Fruit fly (Drosophila melanogaster) S2 (cell line): Measurements from ENCODE around the gene dgt4.

Experiments
- CG8478 ChIP-seq: fragments of >200 bp; optimal IDR thresholded peaks from 2 replicates; lab custom pipeline; 2018
- CTCF ChIP-seq, 2 experiments: fragments of >200 bp; optimal IDR thresholded peaks; 2 replicates each; lab custom pipeline; 2018

Gene dgt4

dm6 chrX:4113698-4114216 lies at the start of gene dgt4, which contains the start of gene Nsun2:
TSS of gene dgt4 (plus strand) at chrX:4113701.
TSS of gene Nsun2 (minus strand) at chrX:4113734.
- TF ChIP-seq CTCF (optimal IDR thresholded peaks at IDR 0.05; lab: Kevin White, UChicago) = no peak
- no peak for TF ChIP-seq CG8478 (lab: Kevin White, UChicago)

dm6 chrX:4075430-4075829 lies 38.1 kb upstream of the dgt4 start, which contains the start of gene CG43689:
TSS of gene CG43689 (plus strand) at chrX:4075743.
- no peak for TF ChIP-seq CG8478 (lab: Kevin White, UChicago)
- no peak for TF ChIP-seq CTCF (optimal IDR thresholded peaks at IDR 0.05; lab: Kevin White, UChicago)

- TF ChIP-seq CTCF (optimal IDR thresholded peaks at IDR 0.05; lab: Kevin White, UChicago) = no peak
- no peak for TF ChIP-seq CG8478 (lab: Kevin White, UChicago)
Measured at dm6 chrX:4089012-4089649, 24.4 kb upstream of the dgt4 start.

- TF ChIP-seq CTCF (optimal IDR thresholded peaks at IDR 0.05; lab: Kevin White, UChicago) (no peak), CG8478 (lab: Kevin White, UChicago) (no peak)
Measured at dm6 chrX:4100824-4101368, 12.6 kb upstream of the dgt4 start, which contains the start of the genes Cmtr1 and CG15375. TSS of gene Cmtr1 (minus strand) at chrX:4101031. TSS of gene CG15375 (plus strand) at chrX:4101318.

DNA sequence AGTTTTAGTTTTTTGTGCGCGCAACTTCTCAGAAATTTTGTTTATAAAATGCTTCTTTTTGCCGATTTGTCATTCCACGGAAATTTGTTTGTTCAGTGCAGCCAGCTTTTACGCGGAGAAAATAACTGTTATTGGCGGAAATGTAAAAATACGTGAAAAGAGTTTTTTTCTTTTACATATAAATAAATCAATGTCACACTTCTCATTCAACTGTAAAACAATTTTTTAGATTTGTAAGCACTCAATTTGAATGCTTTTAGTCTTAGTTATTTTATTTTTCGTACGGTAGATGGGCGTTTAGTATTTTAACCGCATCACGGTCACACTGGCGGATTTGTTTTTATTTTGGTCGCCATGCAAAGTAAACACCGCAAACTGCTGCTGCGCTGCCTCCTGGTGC lies 9.4 kb upstream of the dgt4 start, which contains the start of the genes Xpac and brn:
Gene Xpac (minus strand): TSS at position 66 of the 400 bp plus-strand sequence.
Gene brn (plus strand): TSS at position 211 of the 400 bp plus-strand sequence.
- TF ChIP-seq CTCF (optimal IDR thresholded peaks at IDR 0.05; lab: Kevin White, UChicago) (no peak), CG8478 (lab: Kevin White, UChicago) (no peak)

- TF ChIP-seq CTCF (optimal IDR thresholded peaks at IDR 0.05; lab: Kevin White, UChicago) (peak; percentile 75 to 79), CG8478 (lab: Kevin White, UChicago) (no peak)
Measured at dm6 chrX:4105830-4106233, 7.7 kb upstream of the dgt4 start, which contains the start of gene cib. TSS of gene cib (plus strand) at chrX:4106113.

DNA sequence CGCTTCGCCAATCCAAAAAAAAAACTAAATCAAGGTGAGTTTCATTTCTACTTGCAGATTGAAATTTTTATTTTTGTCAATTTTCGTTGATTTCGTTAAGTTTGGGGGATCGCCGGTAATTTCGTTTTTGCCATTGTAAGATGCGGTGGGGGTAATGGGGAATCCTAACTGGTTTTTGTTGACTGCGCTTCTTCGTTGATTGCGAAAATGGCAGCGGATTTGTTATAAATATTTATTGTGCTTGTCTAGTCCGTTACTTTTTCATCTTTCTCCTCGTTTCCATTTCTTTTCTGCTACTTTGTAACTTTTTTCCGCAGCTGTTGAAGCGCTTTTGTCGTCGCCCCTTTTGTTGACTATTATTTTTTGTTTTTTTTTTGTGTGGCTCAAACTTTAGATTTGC lies 7.3 kb upstream of the dgt4 start:
- TF ChIP-seq CG8478 (lab: Kevin White, UChicago) (no peak), CTCF (optimal IDR thresholded peaks at IDR 0.05; lab: Kevin White, UChicago) (no peak)

dm6 chrX:4106756-4107155 lies 6.7 kb upstream of the dgt4 start:
- TF ChIP-seq CTCF (optimal IDR thresholded peaks at IDR 0.05; lab: Kevin White, UChicago) = no peak
- no peak for TF ChIP-seq CG8478 (lab: Kevin White, UChicago)

DNA sequence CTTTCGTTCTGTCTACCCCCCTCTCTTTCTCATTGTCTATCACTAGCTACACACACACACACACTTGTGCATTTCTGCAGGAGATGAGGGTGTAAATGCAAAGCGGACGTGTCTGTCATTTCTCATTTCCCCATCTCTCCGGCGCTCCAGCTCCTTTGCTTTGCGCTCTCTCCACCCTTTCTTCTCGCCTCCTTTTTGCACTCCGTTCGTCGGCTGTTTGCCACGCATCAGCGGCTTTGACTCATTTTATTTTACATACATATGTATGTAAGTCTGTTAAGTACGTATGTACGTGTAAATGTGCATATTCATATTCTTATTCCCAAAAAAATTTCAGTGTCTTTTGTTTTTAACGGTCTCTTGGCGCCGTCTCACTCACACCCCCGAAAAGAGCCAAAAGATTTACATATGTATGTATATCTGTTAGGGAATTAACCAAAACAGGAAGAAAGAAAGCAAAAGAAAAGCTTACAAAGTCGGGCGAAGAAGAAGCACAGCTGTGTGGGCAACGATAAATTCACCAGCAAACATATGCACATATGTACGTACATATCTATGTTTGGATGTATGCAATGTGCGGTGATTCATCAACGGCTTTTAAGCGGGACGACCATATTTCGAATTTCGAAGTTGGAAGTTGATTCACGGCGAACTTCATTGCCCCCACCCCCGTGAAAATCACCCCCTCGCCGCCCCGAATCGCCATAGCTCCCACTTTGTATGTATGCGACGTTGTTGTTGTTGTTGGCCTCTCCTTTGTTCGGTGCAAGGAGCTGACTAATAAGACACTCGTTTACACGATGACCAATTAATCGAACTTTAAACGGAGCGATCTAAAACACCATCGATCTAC lies 6.0 kb upstream of the dgt4 start:
- TF ChIP-seq CG8478 (lab: Kevin White, UChicago) (no peak), CTCF (optimal IDR thresholded peaks at IDR 0.05; lab: Kevin White, UChicago) (no peak)

- TF ChIP-seq CTCF (optimal IDR thresholded peaks at IDR 0.05; lab: Kevin White, UChicago) (no peak), CG8478 (lab: Kevin White, UChicago) (no peak)
Measured at dm6 chrX:4108114-4108439, 5.4 kb upstream of the dgt4 start.

DNA sequence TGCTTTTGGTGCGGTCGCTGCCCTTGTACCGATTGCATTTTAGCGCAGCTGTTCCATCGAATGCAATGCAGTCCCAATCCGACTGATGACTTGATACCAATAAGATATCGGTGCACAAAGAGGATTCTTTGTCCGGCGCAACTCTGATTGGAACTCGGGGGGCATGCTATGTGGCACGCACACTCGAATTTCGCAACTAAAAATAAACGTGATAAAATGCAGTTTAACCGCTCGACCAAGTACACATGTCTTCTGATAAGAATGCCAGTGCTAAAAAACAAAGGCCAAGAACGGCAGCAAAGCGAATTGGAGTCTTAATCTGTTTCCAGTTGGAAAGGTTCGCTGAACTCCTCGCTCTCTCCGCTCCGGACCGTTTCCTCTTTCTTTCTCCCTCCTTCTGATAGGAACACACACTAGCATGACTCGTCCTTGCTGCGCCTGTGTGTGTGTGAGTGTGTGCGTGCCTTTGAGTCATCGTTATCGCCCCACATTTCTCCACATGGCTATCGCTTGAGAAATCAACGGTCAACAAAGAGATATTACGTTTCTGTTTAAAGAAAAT lies 4.8 kb upstream of the dgt4 start:
- TF ChIP-seq CTCF (optimal IDR thresholded peaks at IDR 0.05; lab: Kevin White, UChicago) (peak in 1 of 2 experiments; percentile 25), CG8478 (lab: Kevin White, UChicago) (no peak)

dm6 chrX:4116834-4117736 lies 3.6 kb downstream of the dgt4 start, which contains the start of the genes tyf and Tip60:
TSS of gene tyf (plus strand) at chrX:4117020.
TSS of gene Tip60 (minus strand) at chrX:4117487.
- no peak for TF ChIP-seq CG8478 (lab: Kevin White, UChicago)
- TF ChIP-seq CTCF (optimal IDR thresholded peaks at IDR 0.05; lab: Kevin White, UChicago) = peak in 1 of 2 experiments; percentile 29

DNA sequence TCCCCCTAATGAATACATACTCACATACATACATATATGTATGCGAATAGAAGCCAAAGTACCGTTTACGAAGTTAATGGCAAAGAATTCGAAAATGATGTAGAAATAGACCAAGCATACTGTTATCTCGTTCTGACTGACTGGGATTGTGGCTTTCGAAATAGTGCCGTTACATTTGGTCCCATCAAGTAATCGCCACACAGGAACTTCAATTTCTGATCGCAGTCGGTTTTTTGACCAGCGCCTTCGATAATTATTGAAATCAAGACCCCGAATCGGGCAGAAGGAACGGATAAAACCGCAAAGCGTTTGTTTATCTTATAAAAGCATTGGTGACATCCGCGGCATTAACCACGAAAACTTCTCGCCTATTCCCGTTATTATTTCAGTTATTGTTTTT lies 6.1 kb downstream of the dgt4 start:
- no peak for TF ChIP-seq CG8478 (lab: Kevin White, UChicago)
- TF ChIP-seq CTCF (optimal IDR thresholded peaks at IDR 0.05; lab: Kevin White, UChicago) = no peak
